Fruit fly (Drosophila melanogaster): ENCODE data around the gene ergic53.

Gene ergic53

dm6 chr3L:8524816-8525625 lies 9.8 kb upstream of the ergic53 start, which contains the start of the genes GstO1 and foi (continued):
- TF ChIP-seq Hr78 (GFP tag; optimal IDR thresholded peaks at IDR 0.05) (no peak), crc (GFP tag; optimal IDR thresholded peaks at IDR 0.05) (no peak), CG17361 (GFP tag; IDR thresholded peaks at IDR 0.05) (peak; percentile 55; the same call in 1 of the 3 replicates), Dp (GFP tag; optimal IDR thresholded peaks at IDR 0.05) (peak; percentile 69), sc (optimal IDR thresholded peaks at IDR 0.05) (no peak), sc (GFP tag; optimal IDR thresholded peaks at IDR 0.05) (no peak), Fer2 (tag; optimal IDR thresholded peaks at IDR 0.05) (no peak), Atf3 (GFP tag; optimal IDR thresholded peaks at IDR 0.05) (no peak), CoRest (tag; optimal IDR thresholded peaks at IDR 0.05) (peak; percentile 57), cad (GFP tag; optimal IDR thresholded peaks at IDR 0.05) (no peak), pho (GFP tag; optimal IDR thresholded peaks at IDR 0.05) (no peak), CG12391 (tag; optimal IDR thresholded peaks at IDR 0.05) (peak; percentile 68), CG1529 (GFP tag; optimal IDR thresholded peaks at IDR 0.05) (no peak), CG33213 (GFP tag; optimal IDR thresholded peaks at IDR 0.05) (no peak), Nf-YB (GFP tag; optimal IDR thresholded peaks at IDR 0.05) (no peak), Ravus (GFP tag; IDR thresholded peaks at IDR 0.05) (no peak), CG30403 (GFP tag; optimal IDR thresholded peaks at IDR 0.05) (peak; percentile 39), CG17612 (GFP tag; IDR thresholded peaks at IDR 0.05) (no peak), hb (GFP tag; IDR thresholded peaks at IDR 0.05; ENCODE audit: partially characterized antibody) (peak; percentile 98), CG7271 (tag; optimal IDR thresholded peaks at IDR 0.05) (peak; percentile 73), CG17802 (tag; optimal IDR thresholded peaks at IDR 0.05) (no peak), lbe (GFP tag; optimal IDR thresholded peaks at IDR 0.05) (peak; percentile 52), Oli (tag; optimal IDR thresholded peaks at IDR 0.05) (no peak), so (GFP tag; IDR thresholded peaks at IDR 0.05) (no peak)

- TF ChIP-seq bab2 (GFP tag; optimal IDR thresholded peaks at IDR 0.05) (peak; percentile 46), tin (GFP tag; optimal IDR thresholded peaks at IDR 0.05) (no peak), salm (tag; optimal IDR thresholded peaks at IDR 0.05) (no peak), CG9609 (GFP tag; optimal IDR thresholded peaks at IDR 0.05) (no peak), mam (GFP tag; optimal IDR thresholded peaks at IDR 0.05) (peak; percentile 58), jumu (GFP tag; optimal IDR thresholded peaks at IDR 0.05) (no peak), CG2875 (GFP tag; optimal IDR thresholded peaks at IDR 0.05) (peak; percentile 25), CG30403 (GFP tag; optimal IDR thresholded peaks at IDR 0.05) (peak; percentile 45), bcd (GFP tag; optimal IDR thresholded peaks at IDR 0.05) (peak; percentile 21), CG17359 (tag; optimal IDR thresholded peaks at IDR 0.05) (peak; percentile 19), caup (GFP tag; optimal IDR thresholded peaks at IDR 0.05; ENCODE audit: severe bottlenecking) (peak; percentile 22), CG13775 (GFP tag; optimal IDR thresholded peaks at IDR 0.05) (peak; percentile 29), HHEX (GFP tag; optimal IDR thresholded peaks at IDR 0.05) (peak; percentile 65), CG12391 (tag; optimal IDR thresholded peaks at IDR 0.05) (peak; percentile 33), CG2678 (tag; optimal IDR thresholded peaks at IDR 0.05) (peak; percentile 79), Scr (GFP tag; IDR thresholded peaks at IDR 0.05; ENCODE audit: partially characterized antibody) (no peak), crp (GFP tag; optimal IDR thresholded peaks at IDR 0.05) (no peak), CG10543 (GFP tag; optimal IDR thresholded peaks at IDR 0.05) (peak; percentile 66), corto (GFP tag; optimal IDR thresholded peaks at IDR 0.05) (no peak), CG16863 (GFP tag; optimal IDR thresholded peaks at IDR 0.05) (peak; percentile 1), Pdp1 (GFP tag; optimal IDR thresholded peaks at IDR 0.05) (peak; percentile 41 to 92), ftz-f1 (GFP tag; optimal IDR thresholded peaks at IDR 0.05) (no peak), CG10267 (tag; optimal IDR thresholded peaks at IDR 0.05) (peak; percentile 24), CG1233 (GFP tag; optimal IDR thresholded peaks at IDR 0.05) (peak; percentile 60), NfI (GFP tag; optimal IDR thresholded peaks at IDR 0.05) (peak; percentile 13)
These were observed 8.9 kb upstream of the ergic53 start for dm6 chr3L:8525691-8526421.

All from whole organism, embryonic.